Fruit fly (Drosophila melanogaster): ENCODE measurements around the gene bur.

The bur gene

DNA sequence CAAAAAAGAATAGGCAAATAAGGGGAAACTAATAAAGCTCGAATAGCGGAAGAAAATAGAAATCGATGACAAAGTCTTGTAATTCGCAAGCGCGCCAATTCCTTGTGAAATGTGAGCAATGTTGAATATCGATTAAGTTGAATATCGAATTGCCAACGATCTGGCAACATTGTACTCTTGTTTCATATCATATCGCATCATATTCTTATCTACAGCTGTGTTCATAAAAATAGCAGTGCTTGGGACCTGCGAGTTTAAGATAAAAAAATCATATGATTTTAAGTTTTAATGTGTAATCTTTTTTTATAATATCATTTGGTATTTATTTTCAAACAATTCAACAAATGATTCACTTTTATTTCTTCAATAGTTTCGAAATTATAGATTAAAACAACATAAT is 30.4 kb downstream of the bur start:
- no peak for TF ChIP-seq CG8478 (optimal IDR thresholded peaks at IDR 0.05)
- no peak for TF ChIP-seq CTCF (optimal IDR thresholded peaks at IDR 0.05)

- TF ChIP-seq CTCF (optimal IDR thresholded peaks at IDR 0.05) (no peak), CG8478 (optimal IDR thresholded peaks at IDR 0.05) (no peak)
Measured at dm6 chr2L:21148242-21148641, 31.2 kb downstream of the bur start, which contains the start of gene del. Gene del, minus strand, starts transcription at chr2L:21148546.

DNA sequence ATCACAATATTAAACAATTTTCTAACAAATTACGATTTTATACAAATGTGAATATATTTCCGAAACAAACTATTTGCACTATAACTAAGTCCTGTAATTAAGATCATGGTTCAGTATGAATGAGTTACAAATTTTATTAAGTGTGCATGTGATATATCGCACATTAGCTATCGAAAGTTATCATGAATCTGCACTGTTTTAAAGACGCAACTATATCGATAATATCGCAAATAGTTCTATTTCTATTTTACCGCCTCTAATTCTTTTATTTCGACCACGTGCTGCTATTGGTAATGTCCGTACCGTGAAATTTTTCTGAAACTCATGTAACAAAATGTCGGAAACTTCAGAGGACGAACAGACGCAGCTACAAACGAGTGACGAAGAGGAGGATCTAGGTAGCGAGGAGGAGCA is 36.5 kb downstream of the bur start, which contains the start of gene pths:
Gene pths, plus strand, starts transcription at position 258 of the 414 bp plus-strand sequence.
- TF ChIP-seq CG8478 (optimal IDR thresholded peaks at IDR 0.05) (no peak), CTCF (optimal IDR thresholded peaks at IDR 0.05) (no peak)

DNA sequence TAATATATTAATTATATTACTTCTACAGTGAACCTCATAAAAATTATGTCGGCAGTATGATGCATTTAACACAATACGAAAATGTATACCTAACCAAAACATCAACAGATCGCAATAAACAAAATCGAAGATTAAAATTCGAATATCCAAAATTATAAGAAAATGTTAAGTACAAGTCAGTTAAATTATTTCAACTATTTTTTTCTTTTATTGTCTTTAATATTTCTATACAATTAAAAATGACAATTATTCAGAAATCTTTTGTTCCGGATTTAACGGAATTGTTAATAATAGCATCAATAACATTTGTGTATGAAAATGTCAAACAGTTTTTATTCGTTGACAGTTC is 37.0 kb downstream of the bur start:
- TF ChIP-seq CTCF (optimal IDR thresholded peaks at IDR 0.05) = no peak
- TF ChIP-seq CG8478 (optimal IDR thresholded peaks at IDR 0.05) = no peak

DNA sequence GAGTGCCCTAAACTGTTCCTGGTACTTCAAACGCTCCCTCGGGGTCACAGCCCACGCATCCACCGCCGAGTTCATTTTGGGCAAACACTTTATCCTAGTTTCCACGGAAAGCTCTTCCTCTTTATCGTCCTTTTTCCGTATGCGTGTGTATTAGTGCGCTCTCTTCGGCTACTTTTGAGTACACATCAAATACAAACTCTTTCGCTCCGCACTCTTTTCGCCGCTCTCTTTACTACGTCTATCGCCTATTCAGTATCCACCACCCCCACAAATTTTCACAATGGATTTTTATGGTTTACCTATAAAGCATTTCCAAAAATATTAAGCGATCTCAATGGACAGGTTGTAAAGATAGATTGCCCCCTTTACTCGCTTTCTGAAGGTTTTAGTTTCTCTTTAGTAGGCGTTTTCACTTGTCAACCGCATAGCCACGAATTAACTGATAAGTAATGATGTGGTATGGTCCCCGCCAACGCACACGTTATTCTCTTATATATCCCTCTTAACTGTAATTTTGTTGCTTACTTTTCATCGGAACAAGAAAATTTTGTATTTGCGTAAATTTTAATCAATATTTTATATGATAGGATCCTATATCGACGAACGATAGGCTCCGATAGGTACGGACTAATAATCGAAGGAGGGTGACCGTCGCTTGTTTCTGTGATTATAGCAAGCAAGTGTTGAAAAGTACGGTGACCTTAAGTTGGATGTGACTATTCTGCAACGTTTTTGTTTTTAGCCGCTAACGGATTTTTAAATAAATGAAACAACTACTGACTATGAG is 37.6 kb downstream of the bur start, which contains the start of gene Dap160:
Gene Dap160, minus strand, starts transcription at position 634 of the 787 bp plus-strand sequence.
- TF ChIP-seq CG8478 (optimal IDR thresholded peaks at IDR 0.05) = no peak
- no peak for TF ChIP-seq CTCF (optimal IDR thresholded peaks at IDR 0.05)

DNA sequence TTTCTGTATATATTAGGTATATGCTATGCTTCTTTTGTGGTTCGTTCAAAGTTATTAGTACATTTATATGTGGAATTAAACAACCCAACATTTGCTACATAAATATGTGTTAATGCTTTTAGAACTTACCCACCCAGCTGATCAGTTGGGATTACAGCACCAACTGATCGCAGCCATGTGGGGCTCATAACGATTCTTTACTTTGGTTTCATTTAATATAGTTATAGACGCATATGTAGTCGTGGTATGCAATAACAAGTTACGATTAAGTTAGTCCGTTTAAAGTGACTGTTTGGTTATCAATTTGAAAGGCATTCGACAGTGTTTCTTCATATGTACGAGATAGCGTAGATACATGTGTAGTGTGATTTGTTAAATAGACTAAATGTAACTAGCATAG is 43.7 kb downstream of the bur start:
- no peak for TF ChIP-seq CG8478 (optimal IDR thresholded peaks at IDR 0.05)
- TF ChIP-seq CTCF (optimal IDR thresholded peaks at IDR 0.05) = no peak

Measured in S2 (cell line).